Fruit fly (Drosophila melanogaster) whole organism, adult: ENCODE results near the gene Ser7.

Experiments used
- CG1620 ChIP-seq: fragments of 200-800 bp; sonication (Bioruptor generic); optimal IDR thresholded peaks from 2 replicates; lab custom pipeline; 2016; ENCODE audit warnings: missing biosample characterization, missing genetic modification characterization
- CG5204 ChIP-seq: fragments of 200-800 bp; sonication (Bioruptor generic); optimal IDR thresholded peaks from 2 replicates; lab custom pipeline; 2016; ENCODE audit warnings: missing biosample characterization, missing genetic modification characterization
- ovo ChIP-seq: fragments of 200-800 bp; sonication (Bioruptor generic); optimal IDR thresholded peaks from 2 replicates; lab custom pipeline; 2016; ENCODE audit warnings: missing biosample characterization, missing genetic modification characterization

DNA sequence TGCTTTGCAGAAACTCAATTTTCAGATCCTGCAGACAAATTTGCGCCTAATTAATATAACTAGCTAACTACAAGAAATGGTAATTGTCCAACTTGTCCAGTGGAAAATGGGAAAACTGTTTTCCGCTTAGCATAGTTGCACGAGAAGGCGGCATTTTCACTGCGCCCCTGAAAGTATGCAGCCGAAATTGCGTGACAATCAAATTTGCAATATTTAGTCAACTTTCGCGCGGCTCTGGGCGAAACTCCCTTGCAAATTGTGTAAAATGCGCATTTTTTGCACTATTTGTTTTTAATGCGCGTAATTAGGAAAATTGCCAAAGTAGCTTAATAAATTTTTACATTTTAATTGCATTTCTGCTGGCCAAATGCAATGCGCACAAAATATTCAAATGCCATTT, 24.7 kb downstream of the Ser7 start:
- TF ChIP-seq ovo (GFP tag; lab: Kevin White, UChicago) (no peak), CG1620 (GFP tag; lab: Kevin White, UChicago) (no peak), CG5204 (GFP tag; lab: Kevin White, UChicago) (no peak)
